Fruit fly (Drosophila melanogaster) whole organism, embryonic: Measurements from ENCODE around the gene Cyp312a1.

Source experiments
- ATbp ChIP-seq: fragments of 200-800 bp; sonication (Bioruptor generic); optimal IDR thresholded peaks from 2 replicates; lab custom pipeline; 2017; ENCODE audit warnings: missing biosample characterization, mild to moderate bottlenecking, missing genetic modification characterization, missing genetic modification reagents
- CG11504 ChIP-seq: fragments of 200-800 bp; sonication (Bioruptor generic); optimal IDR thresholded peaks from 3 replicates; lab custom pipeline; 2019; ENCODE audit warnings: missing biosample characterization, mild to moderate bottlenecking, missing genetic modification characterization, moderate library complexity
- CG12155 ChIP-seq: fragments of 200-800 bp; sonication (Bioruptor generic); optimal IDR thresholded peaks from 3 replicates; lab custom pipeline; 2016; ENCODE audit warnings: missing biosample characterization, missing genetic modification characterization
- CG12299 ChIP-seq: fragments of 200-800 bp; sonication (Bioruptor generic); optimal IDR thresholded peaks from 2 replicates; lab custom pipeline; 2018; ENCODE audit warnings: missing biosample characterization, mild to moderate bottlenecking, missing genetic modification characterization
- CG12391 ChIP-seq: fragments of 200-800 bp; sonication (Bioruptor generic); optimal IDR thresholded peaks from 3 replicates; lab custom pipeline; 2018; ENCODE audit warnings: missing biosample characterization, mild to moderate bottlenecking, missing genetic modification characterization, moderate library complexity
- CG13624 ChIP-seq: fragments of 200-800 bp; sonication (Bioruptor generic); optimal IDR thresholded peaks from 2 replicates; lab custom pipeline; 2016; ENCODE audit warnings: missing biosample characterization, missing genetic modification characterization
- CG15011 ChIP-seq: fragments of 200-800 bp; sonication (Bioruptor generic); optimal IDR thresholded peaks from 3 replicates; lab custom pipeline; 2018; ENCODE audit warnings: missing biosample characterization, mild to moderate bottlenecking, missing genetic modification characterization
- CG15269 ChIP-seq: fragments of 200-800 bp; sonication (Bioruptor generic); optimal IDR thresholded peaks from 2 replicates; lab custom pipeline; 2018; ENCODE audit warnings: missing biosample characterization, mild to moderate bottlenecking, missing genetic modification characterization, moderate library complexity
- CG17359 ChIP-seq: fragments of 200-800 bp; sonication (Bioruptor generic); optimal IDR thresholded peaks from 3 replicates; lab custom pipeline; 2018; ENCODE audit warnings: missing biosample characterization, mild to moderate bottlenecking, missing genetic modification characterization, moderate library complexity
- CG18262 ChIP-seq: fragments of 200-800 bp; optimal IDR thresholded peaks from 3 replicates; lab custom pipeline; 2019; ENCODE audit warnings: missing biosample characterization, mild to moderate bottlenecking, missing genetic modification characterization, moderate library complexity
- CG30020 ChIP-seq: fragments of 200-800 bp; optimal IDR thresholded peaks from 2 replicates; lab custom pipeline; 2019; ENCODE audit warnings: missing biosample characterization, mild to moderate bottlenecking, missing genetic modification characterization, moderate library complexity
- CG31441 ChIP-seq: fragments of 200-800 bp; sonication (Bioruptor generic); IDR thresholded peaks from 2 replicates; pipeline ENCODE4 v1.3.6; 2022; ENCODE audit warnings: missing biosample characterization, missing genetic modification characterization
- CG33557 ChIP-seq: fragments of 200-800 bp; sonication (Bioruptor generic); optimal IDR thresholded peaks from 2 replicates; lab custom pipeline; 2019; ENCODE audit warnings: missing biosample characterization, mild to moderate bottlenecking, missing genetic modification characterization, moderate library complexity
- CG34422 ChIP-seq: fragments of 200-800 bp; sonication (Bioruptor generic); IDR thresholded peaks from 3 replicates; pipeline ENCODE4 v1.3.6; 2022; ENCODE audit warnings: missing biosample characterization, missing genetic modification characterization
- CG4424 ChIP-seq: fragments of 200-800 bp; sonication (Bioruptor generic); optimal IDR thresholded peaks from 3 replicates; lab custom pipeline; 2016; ENCODE audit warnings: missing biosample characterization, missing genetic modification characterization
- CG6254 ChIP-seq: fragments of 200-800 bp; sonication (Bioruptor generic); optimal IDR thresholded peaks from 3 replicates; lab custom pipeline; 2017; ENCODE audit warnings: mild to moderate bottlenecking, missing biosample characterization, missing genetic modification reagents, missing genetic modification characterization
- CG7556 ChIP-seq: fragments of 200-800 bp; sonication (Bioruptor generic); optimal IDR thresholded peaks from 2 replicates; lab custom pipeline; 2017; ENCODE audit warnings: missing biosample characterization, mild to moderate bottlenecking, missing genetic modification characterization
- CG8388 ChIP-seq: fragments of 200-800 bp; sonication (Bioruptor generic); optimal IDR thresholded peaks from 2 replicates; lab custom pipeline; 2019; ENCODE audit warnings: missing biosample characterization, mild to moderate bottlenecking, missing genetic modification characterization, moderate library complexity
- CG8924 ChIP-seq: fragments of 200-800 bp; optimal IDR thresholded peaks from 3 replicates; lab custom pipeline; 2019; ENCODE audit warnings: missing biosample characterization, mild to moderate bottlenecking, missing genetic modification characterization, moderate library complexity
- CoRest ChIP-seq: fragments of 200-800 bp; sonication (Bioruptor generic); optimal IDR thresholded peaks from 3 replicates; lab custom pipeline; 2018; ENCODE audit warnings: missing biosample characterization, mild to moderate bottlenecking, missing genetic modification characterization, moderate library complexity
- D ChIP-seq, 2 experiments: fragments of 200-800 bp in 1 of 2; fragments of >200 bp in 1 of 2; sonication (Bioruptor generic) in 1 of 2; optimal IDR thresholded peaks; 2 replicates in 1 of 2; 3 replicates in 1 of 2; lab custom pipeline; 2017; ENCODE audit warnings: mild to moderate bottlenecking in 1 of 2, missing biosample characterization in 1 of 2, missing genetic modification characterization in 1 of 2, missing genetic modification reagents in 1 of 2
- D19A ChIP-seq: fragments of 200-800 bp; optimal IDR thresholded peaks from 3 replicates; lab custom pipeline; 2019; ENCODE audit warnings: missing biosample characterization, mild to moderate bottlenecking, missing genetic modification characterization, moderate library complexity
- Hr51 ChIP-seq, 2 experiments: fragments of 200-800 bp; sonication (Bioruptor generic); optimal IDR thresholded peaks; 2 replicates in 1 of 2; 3 replicates in 1 of 2; lab custom pipeline; 2016 to 2018; ENCODE audit warnings: missing biosample characterization in 2 of 2, missing genetic modification characterization in 2 of 2, mild to moderate bottlenecking in 1 of 2, moderate library complexity in 1 of 2
- Mes4 ChIP-seq: fragments of 200-800 bp; sonication (Bioruptor generic); optimal IDR thresholded peaks from 2 replicates; lab custom pipeline; 2016; ENCODE audit warnings: missing biosample characterization, missing genetic modification characterization
- Opbp ChIP-seq: fragments of 200-800 bp; sonication (Bioruptor generic); IDR thresholded peaks from 3 replicates; pipeline ENCODE4 v1.3.6; 2022; ENCODE audit warnings: missing biosample characterization, missing genetic modification characterization; ENCODE audit not compliant: partially characterized antibody
- PHDP ChIP-seq: fragments of 200-800 bp; sonication (Bioruptor generic); optimal IDR thresholded peaks from 3 replicates; lab custom pipeline; 2018; ENCODE audit warnings: missing biosample characterization, mild to moderate bottlenecking, missing genetic modification characterization, moderate library complexity
- Sox100B ChIP-seq: fragments of 200-800 bp; sonication (Bioruptor generic); optimal IDR thresholded peaks from 3 replicates; lab custom pipeline; 2018; ENCODE audit warnings: missing biosample characterization, mild to moderate bottlenecking, missing genetic modification characterization
- Sox102F ChIP-seq: fragments of 200-800 bp; sonication (Bioruptor generic); optimal IDR thresholded peaks from 2 replicates; lab custom pipeline; 2018; ENCODE audit warnings: missing biosample characterization, mild to moderate bottlenecking, missing genetic modification characterization, moderate library complexity
- Trl ChIP-seq, 3 experiments: fragments of >200 bp in 2 of 3; fragments of 200-800 bp in 1 of 3; sonication (Bioruptor generic) in 1 of 3; optimal IDR thresholded peaks; 2 replicates in 1 of 3; 3 replicates in 2 of 3; lab custom pipeline; 2016 to 2017; ENCODE audit warnings: missing biosample characterization in 1 of 3, missing genetic modification characterization in 1 of 3
- Xbp1 ChIP-seq: fragments of 200-800 bp; sonication (Bioruptor generic); optimal IDR thresholded peaks from 3 replicates; lab custom pipeline; 2016; ENCODE audit warnings: missing biosample characterization, mild to moderate bottlenecking, missing genetic modification characterization
- ato ChIP-seq: fragments of 200-800 bp; sonication (Bioruptor generic); IDR thresholded peaks from 2 replicates; pipeline ENCODE4 v1.3.6; 2022; ENCODE audit warnings: missing biosample characterization, missing genetic modification characterization; ENCODE audit not compliant: partially characterized antibody
- az2 ChIP-seq: fragments of 200-800 bp; sonication (Bioruptor generic); optimal IDR thresholded peaks from 3 replicates; lab custom pipeline; 2016; ENCODE audit warnings: missing biosample characterization, missing genetic modification characterization
- bcd ChIP-seq: fragments of 200-800 bp; sonication (Bioruptor generic); optimal IDR thresholded peaks from 2 replicates; lab custom pipeline; 2017; ENCODE audit warnings: missing biosample characterization, mild to moderate bottlenecking, missing genetic modification characterization
- cato ChIP-seq: fragments of 200-800 bp; sonication (Bioruptor generic); optimal IDR thresholded peaks from 2 replicates; lab custom pipeline; 2016; ENCODE audit warnings: missing biosample characterization, missing genetic modification characterization, borderline replicate concordance
- esg ChIP-seq: fragments of 200-800 bp; sonication (Bioruptor generic); conservative IDR thresholded peaks from 2 replicates; pipeline ENCODE4 v1.3.6; 2022; ENCODE audit warnings: missing biosample characterization, missing genetic modification characterization
- eyg ChIP-seq: fragments of 200-800 bp; sonication (Bioruptor generic); optimal IDR thresholded peaks from 3 replicates; lab custom pipeline; 2016; ENCODE audit warnings: missing biosample characterization, missing genetic modification characterization
- gcm ChIP-seq: fragments of 200-800 bp; sonication (Bioruptor generic); optimal IDR thresholded peaks from 2 replicates; lab custom pipeline; 2019; ENCODE audit warnings: missing biosample characterization, mild to moderate bottlenecking, missing genetic modification characterization, moderate library complexity
- gem ChIP-seq: fragments of 200-800 bp; sonication (Bioruptor generic); optimal IDR thresholded peaks from 2 replicates; lab custom pipeline; 2019; ENCODE audit warnings: missing biosample characterization, mild to moderate bottlenecking, missing genetic modification characterization, moderate library complexity
- grau ChIP-seq: fragments of 200-800 bp; optimal IDR thresholded peaks from 3 replicates; lab custom pipeline; 2019; ENCODE audit warnings: missing biosample characterization, mild to moderate bottlenecking, missing genetic modification characterization, moderate library complexity
- inv ChIP-seq: fragments of 200-800 bp; sonication (Bioruptor generic); IDR thresholded peaks from 2 replicates; pipeline ENCODE4 v1.3.6; 2022; ENCODE audit warnings: missing biosample characterization, missing genetic modification characterization; ENCODE audit not compliant: partially characterized antibody
- kay ChIP-seq: fragments of 200-800 bp; sonication (Bioruptor generic); optimal IDR thresholded peaks from 2 replicates; lab custom pipeline; 2016; ENCODE audit warnings: missing biosample characterization, missing genetic modification characterization
- knrl ChIP-seq: fragments of 200-800 bp; sonication (Bioruptor generic); IDR thresholded peaks from 3 replicates; pipeline ENCODE4 v1.3.6; 2022; ENCODE audit warnings: missing biosample characterization, missing genetic modification characterization; ENCODE audit not compliant: partially characterized antibody
- nmo ChIP-seq: fragments of 200-800 bp; sonication (Bioruptor generic); optimal IDR thresholded peaks from 2 replicates; lab custom pipeline; 2018; ENCODE audit warnings: missing biosample characterization, mild to moderate bottlenecking, missing genetic modification characterization, moderate library complexity
- salm ChIP-seq: fragments of 200-800 bp; sonication (Bioruptor generic); optimal IDR thresholded peaks from 2 replicates; lab custom pipeline; 2018; ENCODE audit warnings: missing biosample characterization, mild to moderate bottlenecking, missing genetic modification characterization
- sim ChIP-seq: fragments of 200-800 bp; sonication (Bioruptor generic); IDR thresholded peaks from 2 replicates; pipeline ENCODE4 v1.3.6; 2022; ENCODE audit warnings: missing biosample characterization, missing genetic modification characterization
- sima ChIP-seq: fragments of 200-800 bp; sonication (Bioruptor generic); optimal IDR thresholded peaks from 2 replicates; lab custom pipeline; 2016; ENCODE audit warnings: missing biosample characterization, missing genetic modification characterization
- slbo ChIP-seq: fragments of 200-800 bp; sonication (Bioruptor generic); IDR thresholded peaks from 2 replicates; pipeline ENCODE4 v1.3.6; 2022; ENCODE audit warnings: missing biosample characterization, missing genetic modification characterization
- sqz ChIP-seq: fragments of 200-800 bp; sonication (Bioruptor generic); optimal IDR thresholded peaks from 3 replicates; lab custom pipeline; 2018; ENCODE audit warnings: missing biosample characterization, mild to moderate bottlenecking, missing genetic modification characterization

Gene Cyp312a1

dm6 chr3L:18102161-18102565 is 30.3 kb downstream of the Cyp312a1 start:
- TF ChIP-seq ATbp, result peak; percentile 53
- no peak for TF ChIP-seq D (optimal IDR thresholded peaks at IDR 0.05; lab: Kevin White, UChicago)
- peak; percentile 39 for TF ChIP-seq D (GFP tag; optimal IDR thresholded peaks at IDR 0.05; lab: Kevin White, UChicago)
- peak; percentile 77 for TF ChIP-seq gem (tag; lab: Kevin White, UChicago)
- TF ChIP-seq Mes4, result no peak
- peak; percentile 48 for TF ChIP-seq D19A (tag; lab: Kevin White, UChicago)
- peak in 1 of 2 experiments; percentile 27 for TF ChIP-seq Hr51 (GFP tag; optimal IDR thresholded peaks at IDR 0.05; lab: Kevin White, UChicago)
- TF ChIP-seq cato (GFP tag; lab: Kevin White, UChicago), result no peak
- peak; percentile 54 for TF ChIP-seq CG8924 (tag; lab: Kevin White, UChicago)
- TF ChIP-seq ato (GFP tag; lab: Robert Waterston, UW), result no peak
- peak; percentile 49 for TF ChIP-seq grau (tag; lab: Kevin White, UChicago)
- TF ChIP-seq CG17359 (tag; lab: Kevin White, UChicago), result peak; percentile 4
- TF ChIP-seq bcd (GFP tag; lab: Kevin White, UChicago), result peak; percentile 4
- no peak for TF ChIP-seq CG13624 (GFP tag; lab: Kevin White, UChicago)
- TF ChIP-seq CG18262, result peak; percentile 83
- no peak for TF ChIP-seq CG12155 (GFP tag; lab: Kevin White, UChicago)
- no peak for TF ChIP-seq salm (tag; lab: Kevin White, UChicago)
- peak; percentile 5 for TF ChIP-seq CG15269 (tag; lab: Kevin White, UChicago)
- TF ChIP-seq CG8388 (GFP tag; lab: Kevin White, UChicago), result peak; percentile 72
- no peak for TF ChIP-seq esg (GFP tag; lab: Robert Waterston, UW)
- peak; percentile 38 for TF ChIP-seq gcm (GFP tag; lab: Kevin White, UChicago)
- TF ChIP-seq az2 (GFP tag; lab: Kevin White, UChicago), result peak; percentile 1
- TF ChIP-seq CG12299 (tag; lab: Kevin White, UChicago), result no peak
- TF ChIP-seq slbo, result no peak
- TF ChIP-seq sima (GFP tag; lab: Kevin White, UChicago), result no peak
- no peak for TF ChIP-seq Opbp (GFP tag; lab: Robert Waterston, UW)
- TF ChIP-seq CG11504 (tag; lab: Kevin White, UChicago), result peak; percentile 52
- peak; percentile 66 for TF ChIP-seq nmo (GFP tag; lab: Kevin White, UChicago)
- peak; percentile 69 for TF ChIP-seq Sox100B
- peak; percentile 27 for TF ChIP-seq CG30020
- TF ChIP-seq Sox102F (GFP tag; lab: Kevin White, UChicago), result peak; percentile 63
- TF ChIP-seq CoRest (tag; lab: Kevin White, UChicago), result peak; percentile 59
- peak; percentile 59 for TF ChIP-seq CG31441
- TF ChIP-seq CG15011 (GFP tag; lab: Kevin White, UChicago), result no peak
- TF ChIP-seq CG33557, result peak; percentile 30
- TF ChIP-seq Trl (optimal IDR thresholded peaks at IDR 0.05; lab: Kevin White, UChicago), result no peak
- TF ChIP-seq Trl (GFP tag; optimal IDR thresholded peaks at IDR 0.05; lab: Kevin White, UChicago), result no peak
- TF ChIP-seq Xbp1, result no peak
- TF ChIP-seq CG7556 (GFP tag; lab: Kevin White, UChicago), result peak; percentile 51
- TF ChIP-seq sqz (GFP tag; lab: Kevin White, UChicago), result peak; percentile 88
- no peak for TF ChIP-seq inv (GFP tag; lab: Robert Waterston, UW)
- TF ChIP-seq knrl (GFP tag; lab: Robert Waterston, UW), result no peak
- TF ChIP-seq eyg (GFP tag; lab: Kevin White, UChicago), result no peak
- peak; percentile 25 for TF ChIP-seq CG4424 (GFP tag; lab: Kevin White, UChicago)
- no peak for TF ChIP-seq kay
- TF ChIP-seq CG12391, result peak; percentile 56
- TF ChIP-seq CG34422 (GFP tag; lab: Robert Waterston, UW), result no peak
- TF ChIP-seq sim (GFP tag; lab: Robert Waterston, UW), result 0 out of 2 replicates have a peak, but pooled peaks have one; percentile 14
- peak; percentile 58 for TF ChIP-seq CG6254
- TF ChIP-seq PHDP (tag; lab: Kevin White, UChicago), result peak; percentile 43
